Fruit fly (Drosophila melanogaster): ENCODE measurements around the gene Skel.

DNA sequence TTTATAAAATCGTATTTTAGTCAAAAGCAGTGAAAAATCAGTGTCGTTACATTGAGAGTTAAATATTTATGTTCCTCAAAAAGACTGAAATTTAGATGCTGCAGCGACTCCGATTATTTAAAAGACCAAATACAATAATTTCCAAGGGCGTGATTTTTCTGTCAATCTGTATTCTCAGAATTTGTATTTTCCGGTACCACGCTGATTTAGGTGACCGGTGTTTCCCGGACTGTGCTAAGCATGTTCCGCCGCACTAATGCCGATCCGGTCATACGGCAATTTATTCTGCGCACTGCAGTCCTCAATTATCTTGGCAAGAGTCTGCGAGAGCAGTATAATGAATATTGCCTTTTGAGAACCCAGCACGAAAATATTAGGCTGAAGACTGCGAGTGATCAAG is 20.0 kb downstream of the Skel start, which contains the start of the genes CG31467 and CG14684:
- TF ChIP-seq CTCF (optimal IDR thresholded peaks at IDR 0.05) (no peak), CG8478 (optimal IDR thresholded peaks at IDR 0.05) (no peak)

Data from S2 (cell line).